Fruit fly (Drosophila melanogaster) Kc167 (cell line): Measurements from ENCODE around the gene CG42238.

Experiments
- Myc ChIP-seq: fragments of >200 bp; optimal IDR thresholded peaks from 2 replicates; lab custom pipeline; 2017; ENCODE audit warnings: missing external identifiers
- Sin3A ChIP-seq: fragments of >200 bp; optimal IDR thresholded peaks from 2 replicates; lab custom pipeline; 2018; ENCODE audit warnings: missing external identifiers
- psq ChIP-seq: fragments of >200 bp; optimal IDR thresholded peaks from 2 replicates; lab custom pipeline; 2017; ENCODE audit warnings: missing external identifiers
- ttk ChIP-seq: sonication (Bioruptor generic); optimal IDR thresholded peaks from 2 replicates; lab custom pipeline; 2017; ENCODE audit warnings: missing external identifiers

dm6 chr2L:20987438-20987837 lies 64.5 kb downstream of the CG42238 start:
- TF ChIP-seq Myc (no peak), ttk (no peak), Sin3A (lab: Kevin White, UChicago) (no peak), psq (lab: Kevin White, UChicago) (no peak)
